Fruit fly (Drosophila melanogaster) whole organism, embryonic: ENCODE results near the gene CG17154.
A peak's percentile ranks its signal among the peaks of the same experiment; 100 is the strongest.

Experiments
- CG1024 ChIP-seq: fragments of 200-800 bp; sonication (Bioruptor generic); IDR thresholded peaks from 2 replicates; pipeline ENCODE4 v1.3.6; 2022; ENCODE audit warnings: missing biosample characterization, missing genetic modification characterization
- CG10565 ChIP-seq: fragments of 200-800 bp; sonication (Bioruptor generic); optimal IDR thresholded peaks from 3 replicates; lab custom pipeline; 2016; ENCODE audit warnings: missing biosample characterization, mild to moderate bottlenecking, missing genetic modification characterization
- CG10959 ChIP-seq: fragments of 200-800 bp; sonication (Bioruptor generic); IDR thresholded peaks from 2 replicates; pipeline ENCODE4 v1.3.6; 2022; ENCODE audit warnings: missing biosample characterization, missing genetic modification characterization
- CG12071 ChIP-seq: fragments of 200-800 bp; sonication (Bioruptor generic); optimal IDR thresholded peaks from 3 replicates; lab custom pipeline; 2018; ENCODE audit warnings: missing biosample characterization, mild to moderate bottlenecking, missing genetic modification characterization
- CG12769 ChIP-seq: fragments of 200-800 bp; sonication (Bioruptor generic); optimal IDR thresholded peaks from 2 replicates; lab custom pipeline; 2019; ENCODE audit warnings: missing biosample characterization, mild to moderate bottlenecking, missing genetic modification characterization, moderate library complexity
- CG12942 ChIP-seq: fragments of 200-800 bp; sonication (Bioruptor generic); optimal IDR thresholded peaks from 3 replicates; lab custom pipeline; 2016; ENCODE audit warnings: missing biosample characterization, missing genetic modification characterization
- CG13123 ChIP-seq: fragments of 200-800 bp; sonication (Bioruptor generic); optimal IDR thresholded peaks from 2 replicates; lab custom pipeline; 2016; ENCODE audit warnings: missing biosample characterization, missing genetic modification characterization
- CG14050 ChIP-seq: fragments of 200-800 bp; sonication (Bioruptor generic); IDR thresholded peaks from 3 replicates; pipeline ENCODE4 v1.3.6; 2022; ENCODE audit warnings: missing biosample characterization, missing genetic modification characterization
- CG14441 ChIP-seq: fragments of 200-800 bp; sonication (Bioruptor generic); IDR thresholded peaks from 2 replicates; pipeline ENCODE4 v1.3.6; 2022; ENCODE audit warnings: missing biosample characterization, missing genetic modification characterization
- CG16779 ChIP-seq: fragments of 200-800 bp; sonication (Bioruptor generic); IDR thresholded peaks from 2 replicates; pipeline ENCODE4 v1.3.6; 2022; ENCODE audit warnings: missing biosample characterization, missing genetic modification characterization
- CG16813 ChIP-seq: fragments of 200-800 bp; sonication (Bioruptor generic); IDR thresholded peaks from 3 replicates; pipeline ENCODE4 v1.3.6; 2022; ENCODE audit warnings: missing biosample characterization, missing genetic modification characterization; ENCODE audit not compliant: partially characterized antibody
- CG17186 ChIP-seq: fragments of 200-800 bp; sonication (Bioruptor generic); optimal IDR thresholded peaks from 3 replicates; lab custom pipeline; 2017; ENCODE audit warnings: missing biosample characterization, missing genetic modification reagents, missing genetic modification characterization
- CG17912 ChIP-seq: fragments of 200-800 bp; sonication (Bioruptor generic); optimal IDR thresholded peaks from 2 replicates; lab custom pipeline; 2018; ENCODE audit warnings: missing biosample characterization, mild to moderate bottlenecking, missing genetic modification characterization
- CG1792 ChIP-seq: fragments of 200-800 bp; sonication (Bioruptor generic); optimal IDR thresholded peaks from 2 replicates; lab custom pipeline; 2016; ENCODE audit warnings: missing biosample characterization, missing genetic modification characterization
- CG18011 ChIP-seq: fragments of 200-800 bp; sonication (Bioruptor generic); optimal IDR thresholded peaks from 2 replicates; lab custom pipeline; 2017; ENCODE audit warnings: missing biosample characterization, missing genetic modification characterization, mild to moderate bottlenecking, moderate library complexity, missing genotype
- CG18262 ChIP-seq: fragments of 200-800 bp; optimal IDR thresholded peaks from 3 replicates; lab custom pipeline; 2019; ENCODE audit warnings: missing biosample characterization, mild to moderate bottlenecking, missing genetic modification characterization, moderate library complexity
- CG2129 ChIP-seq: fragments of 200-800 bp; sonication (Bioruptor generic); IDR thresholded peaks from 2 replicates; pipeline ENCODE4 v1.3.6; 2022; ENCODE audit warnings: missing biosample characterization, missing genetic modification characterization; ENCODE audit not compliant: partially characterized antibody
- CG31388 ChIP-seq: fragments of 200-800 bp; sonication (Bioruptor generic); optimal IDR thresholded peaks from 2 replicates; lab custom pipeline; 2016; ENCODE audit warnings: missing biosample characterization, missing genetic modification characterization
- CG33213 ChIP-seq: fragments of 200-800 bp; sonication (Bioruptor generic); optimal IDR thresholded peaks from 3 replicates; lab custom pipeline; 2016; ENCODE audit warnings: missing biosample characterization, missing genetic modification characterization
- CG4404 ChIP-seq: fragments of 200-800 bp; sonication (Bioruptor generic); IDR thresholded peaks from 2 replicates; pipeline ENCODE4 v1.3.6; 2022; ENCODE audit warnings: missing biosample characterization, missing genetic modification characterization
- CG4730 ChIP-seq: fragments of 200-800 bp; sonication (Bioruptor generic); IDR thresholded peaks from 2 replicates; pipeline ENCODE4 v1.3.6; 2022; ENCODE audit warnings: missing biosample characterization, missing genetic modification characterization
- CG6272 ChIP-seq: fragments of 200-800 bp; sonication (Bioruptor generic); IDR thresholded peaks from 2 replicates; pipeline ENCODE4 v1.3.6; 2022; ENCODE audit warnings: missing biosample characterization, missing genetic modification characterization
- CG8281 ChIP-seq: fragments of 200-800 bp; sonication (Bioruptor generic); optimal IDR thresholded peaks from 2 replicates; lab custom pipeline; 2018; ENCODE audit warnings: missing biosample characterization, mild to moderate bottlenecking, missing genetic modification characterization, moderate library complexity
- CG9817 ChIP-seq: fragments of 200-800 bp; sonication (Bioruptor generic); optimal IDR thresholded peaks from 2 replicates; lab custom pipeline; 2018; ENCODE audit warnings: missing biosample characterization, mild to moderate bottlenecking, missing genetic modification characterization, moderate library complexity
- D ChIP-seq, 2 experiments: fragments of 200-800 bp in 1 of 2; fragments of >200 bp in 1 of 2; sonication (Bioruptor generic) in 1 of 2; optimal IDR thresholded peaks; 2 replicates in 1 of 2; 3 replicates in 1 of 2; lab custom pipeline; 2017; ENCODE audit warnings: mild to moderate bottlenecking in 1 of 2, missing biosample characterization in 1 of 2, missing genetic modification characterization in 1 of 2, missing genetic modification reagents in 1 of 2
- Mrtf ChIP-seq: fragments of 200-800 bp; sonication (Bioruptor generic); IDR thresholded peaks from 3 replicates; pipeline ENCODE4 v1.3.6; 2022; ENCODE audit warnings: missing biosample characterization, missing genetic modification characterization
- Poxn ChIP-seq: fragments of 200-800 bp; sonication (Bioruptor generic); IDR thresholded peaks from 2 replicates; pipeline ENCODE4 v1.3.6; 2022; ENCODE audit warnings: missing biosample characterization, missing genetic modification characterization
- Sox102F ChIP-seq: fragments of 200-800 bp; sonication (Bioruptor generic); optimal IDR thresholded peaks from 2 replicates; lab custom pipeline; 2018; ENCODE audit warnings: missing biosample characterization, mild to moderate bottlenecking, missing genetic modification characterization, moderate library complexity
- Trl ChIP-seq, 3 experiments: fragments of >200 bp in 2 of 3; fragments of 200-800 bp in 1 of 3; sonication (Bioruptor generic) in 1 of 3; optimal IDR thresholded peaks; 2 replicates in 1 of 3; 3 replicates in 2 of 3; lab custom pipeline; 2016 to 2017; ENCODE audit warnings: missing biosample characterization in 1 of 3, missing genetic modification characterization in 1 of 3
- Xrp1 ChIP-seq: fragments of 200-800 bp; sonication (Bioruptor generic); IDR thresholded peaks from 2 replicates; pipeline ENCODE4 v1.3.6; 2022; ENCODE audit warnings: missing biosample characterization, missing genetic modification characterization
- bcd ChIP-seq: fragments of 200-800 bp; sonication (Bioruptor generic); optimal IDR thresholded peaks from 2 replicates; lab custom pipeline; 2017; ENCODE audit warnings: missing biosample characterization, mild to moderate bottlenecking, missing genetic modification characterization
- dati ChIP-seq: fragments of 200-800 bp; sonication (Bioruptor generic); IDR thresholded peaks from 2 replicates; pipeline ENCODE4 v1.3.6; 2022; ENCODE audit warnings: missing biosample characterization, missing genetic modification characterization
- fd64A ChIP-seq: fragments of 200-800 bp; sonication (Bioruptor generic); optimal IDR thresholded peaks from 3 replicates; lab custom pipeline; 2018; ENCODE audit warnings: missing biosample characterization, mild to moderate bottlenecking, missing genetic modification characterization
- ftz-f1 ChIP-seq: fragments of 200-800 bp; sonication (Bioruptor generic); optimal IDR thresholded peaks from 2 replicates; lab custom pipeline; 2016; ENCODE audit warnings: missing biosample characterization, missing genetic modification characterization
- gfzf ChIP-seq: fragments of 200-800 bp; sonication (Bioruptor generic); optimal IDR thresholded peaks from 2 replicates; lab custom pipeline; 2016; ENCODE audit warnings: missing biosample characterization, mild to moderate bottlenecking, missing genetic modification characterization, moderate library complexity
- grn ChIP-seq: fragments of 200-800 bp; sonication (Bioruptor generic); optimal IDR thresholded peaks from 3 replicates; lab custom pipeline; 2017; ENCODE audit warnings: missing biosample characterization, missing genetic modification characterization
- gsb-n ChIP-seq: fragments of 200-800 bp; sonication (Bioruptor generic); optimal IDR thresholded peaks from 3 replicates; lab custom pipeline; 2018; ENCODE audit warnings: missing biosample characterization, mild to moderate bottlenecking, missing genetic modification characterization
- jing ChIP-seq: fragments of 200-800 bp; sonication (Bioruptor generic); optimal IDR thresholded peaks from 2 replicates; lab custom pipeline; 2018; ENCODE audit warnings: missing biosample characterization, mild to moderate bottlenecking, missing genetic modification characterization
- pb ChIP-seq: fragments of 200-800 bp; sonication (Bioruptor generic); optimal IDR thresholded peaks from 3 replicates; lab custom pipeline; 2016; ENCODE audit warnings: missing biosample characterization, missing genetic modification characterization
- phol ChIP-seq: fragments of 200-800 bp; sonication (Bioruptor generic); optimal IDR thresholded peaks from 3 replicates; lab custom pipeline; 2018; ENCODE audit warnings: missing biosample characterization, mild to moderate bottlenecking, missing genetic modification characterization, moderate library complexity
- pita ChIP-seq: fragments of 200-800 bp; sonication (Bioruptor generic); optimal IDR thresholded peaks from 2 replicates; lab custom pipeline; 2017; ENCODE audit warnings: missing biosample characterization, mild to moderate bottlenecking, missing genetic modification characterization
- ranshi ChIP-seq: fragments of 200-800 bp; sonication (Bioruptor generic); IDR thresholded peaks from 2 replicates; pipeline ENCODE4 v1.3.6; 2022; ENCODE audit warnings: missing biosample characterization, missing genetic modification characterization
- repo ChIP-seq: fragments of 200-800 bp; sonication (Bioruptor generic); optimal IDR thresholded peaks from 2 replicates; lab custom pipeline; 2016; ENCODE audit warnings: missing biosample characterization, missing genetic modification characterization
- scrt ChIP-seq: fragments of 200-800 bp; sonication (Bioruptor generic); optimal IDR thresholded peaks from 2 replicates; lab custom pipeline; 2018; ENCODE audit warnings: missing biosample characterization, mild to moderate bottlenecking, missing genetic modification characterization, moderate library complexity
- slou ChIP-seq: fragments of 200-800 bp; sonication (Bioruptor generic); optimal IDR thresholded peaks from 3 replicates; lab custom pipeline; 2016; ENCODE audit warnings: missing biosample characterization, missing genetic modification characterization
- ttk ChIP-seq: fragments of 200-800 bp; sonication (Bioruptor generic); IDR thresholded peaks from 2 replicates; pipeline ENCODE4 v2.1.2; 2022; ENCODE audit warnings: missing biosample characterization, missing genetic modification characterization
- tup ChIP-seq: fragments of 200-800 bp; sonication (Bioruptor generic); optimal IDR thresholded peaks from 2 replicates; lab custom pipeline; 2016; ENCODE audit warnings: missing biosample characterization, mild to moderate bottlenecking, missing genetic modification characterization, moderate library complexity
- z ChIP-seq: fragments of 200-800 bp; sonication (Bioruptor generic); IDR thresholded peaks from 3 replicates; pipeline ENCODE4 v1.3.6; 2022; ENCODE audit warnings: missing biosample characterization, missing genetic modification characterization

CG17154 gene

dm6 chr3L:12138113-12138899, 49.9 kb downstream of the CG17154 start, which contains the start of the genes ND-SGDH and RhoGAP68F (continued):
- TF ChIP-seq CG10959 (GFP tag; lab: Robert Waterston, UW) (peak; percentile 55; the same call in 1 of the 2 replicates), Mrtf (GFP tag; lab: Robert Waterston, UW) (peak; percentile 67; the same call in 1 of the 3 replicates), slou (peak; percentile 64), CG12769 (tag; lab: Kevin White, UChicago) (peak; percentile 30), CG2129 (GFP tag; lab: Robert Waterston, UW) (peak; percentile 84), repo (no peak), CG18011 (GFP tag; lab: Kevin White, UChicago) (peak; percentile 24), CG12071 (GFP tag; lab: Kevin White, UChicago) (no peak), CG4730 (GFP tag; lab: Robert Waterston, UW) (peak; percentile 32; the same call in 1 of the 2 replicates), D (optimal IDR thresholded peaks at IDR 0.05; lab: Kevin White, UChicago) (no peak), D (GFP tag; optimal IDR thresholded peaks at IDR 0.05; lab: Kevin White, UChicago) (peak; percentile 34), CG13123 (GFP tag; lab: Kevin White, UChicago) (peak; percentile 62), ttk (GFP tag; lab: Robert Waterston, UW) (peak; percentile 49; the same call in 1 of the 2 replicates), Trl (optimal IDR thresholded peaks at IDR 0.05; lab: Kevin White, UChicago) (no peak), Trl (GFP tag; optimal IDR thresholded peaks at IDR 0.05; lab: Kevin White, UChicago) (peak; percentile 66), CG8281 (tag; lab: Kevin White, UChicago) (peak; percentile 2), CG4404 (GFP tag; lab: Robert Waterston, UW) (peak; percentile 81), CG9817 (tag; lab: Kevin White, UChicago) (peak; percentile 83), scrt (GFP tag; lab: Kevin White, UChicago) (no peak), tup (GFP tag; lab: Kevin White, UChicago) (peak; percentile 8), fd64A (GFP tag; lab: Kevin White, UChicago) (no peak), pita (no peak), CG14441 (GFP tag; lab: Robert Waterston, UW) (peak; percentile 74), CG17912 (GFP tag; lab: Kevin White, UChicago) (no peak), bcd (GFP tag; lab: Kevin White, UChicago) (peak; percentile 78), CG1024 (GFP tag; lab: Robert Waterston, UW) (no peak), CG33213 (peak; percentile 61), phol (tag; lab: Kevin White, UChicago) (peak; percentile 83), jing (no peak), gfzf (GFP tag; lab: Kevin White, UChicago) (peak; percentile 58), CG10565 (GFP tag; lab: Kevin White, UChicago) (no peak), CG18262 (tag; lab: Kevin White, UChicago) (peak; percentile 76), grn (GFP tag; lab: Kevin White, UChicago) (peak; percentile 8), Sox102F (GFP tag; lab: Kevin White, UChicago) (peak; percentile 63), gsb-n (peak; percentile 67), Xrp1 (GFP tag; lab: Robert Waterston, UW) (peak; percentile 58; the same call in 1 of the 2 replicates), ftz-f1 (GFP tag; lab: Kevin White, UChicago) (no peak), Poxn (peak; percentile 64; the same call in 1 of the 2 replicates), CG6272 (GFP tag; lab: Robert Waterston, UW) (peak; percentile 83; the same call in 1 of the 2 replicates), CG14050 (GFP tag; lab: Robert Waterston, UW) (no peak), CG1792 (GFP tag; lab: Kevin White, UChicago) (peak; percentile 17), ranshi (peak; percentile 56; the same call in 1 of the 2 replicates), dati (no peak), z (GFP tag; lab: Robert Waterston, UW) (no peak), CG31388 (peak; percentile 35), CG17186 (GFP tag; lab: Kevin White, UChicago) (peak; percentile 31), pb (GFP tag; lab: Kevin White, UChicago) (peak; percentile 28), CG16779 (GFP tag; lab: Robert Waterston, UW) (no peak), CG12942 (GFP tag; lab: Kevin White, UChicago) (peak; percentile 73), CG16813 (GFP tag; lab: Robert Waterston, UW) (peak; percentile 95)
